Fruit fly (Drosophila melanogaster) whole organism, embryonic: Measurements from ENCODE around the gene retm.

Experiments used
- Aef1 ChIP-seq: fragments of 200-800 bp; sonication (Bioruptor generic); IDR thresholded peaks from 3 replicates; pipeline ENCODE4 v1.3.6; 2022; ENCODE audit warnings: missing biosample characterization, missing genetic modification characterization
- CG10147 ChIP-seq: fragments of 200-800 bp; sonication (Bioruptor generic); optimal IDR thresholded peaks from 2 replicates; lab custom pipeline; 2019; ENCODE audit warnings: missing biosample characterization, mild to moderate bottlenecking, missing genetic modification characterization, moderate library complexity
- CG12236 ChIP-seq: fragments of 200-800 bp; sonication (Bioruptor generic); optimal IDR thresholded peaks from 2 replicates; lab custom pipeline; 2016; ENCODE audit warnings: missing biosample characterization, missing genetic modification characterization
- CG14014 ChIP-seq: fragments of 200-800 bp; sonication (Bioruptor generic); IDR thresholded peaks from 2 replicates; pipeline ENCODE4 v1.3.6; 2022; ENCODE audit warnings: missing biosample characterization, missing genetic modification characterization
- CG15073 ChIP-seq: fragments of 200-800 bp; sonication (Bioruptor generic); optimal IDR thresholded peaks from 2 replicates; lab custom pipeline; 2016; ENCODE audit warnings: missing biosample characterization, missing genetic modification characterization
- CG16863 ChIP-seq: fragments of 200-800 bp; sonication (Bioruptor generic); optimal IDR thresholded peaks from 3 replicates; lab custom pipeline; 2016; ENCODE audit warnings: missing biosample characterization, missing genetic modification characterization
- CG1792 ChIP-seq: fragments of 200-800 bp; sonication (Bioruptor generic); optimal IDR thresholded peaks from 2 replicates; lab custom pipeline; 2016; ENCODE audit warnings: missing biosample characterization, missing genetic modification characterization
- CG2875 ChIP-seq: fragments of 200-800 bp; sonication (Bioruptor generic); optimal IDR thresholded peaks from 2 replicates; lab custom pipeline; 2017; ENCODE audit warnings: missing biosample characterization, mild to moderate bottlenecking, missing genetic modification characterization, missing genetic modification reagents
- CG6813 ChIP-seq: fragments of 200-800 bp; sonication (Bioruptor generic); optimal IDR thresholded peaks from 2 replicates; lab custom pipeline; 2017; ENCODE audit warnings: missing biosample characterization, missing genetic modification characterization, mild to moderate bottlenecking, moderate library complexity, missing genetic modification reagents
- CG7745 ChIP-seq: fragments of 200-800 bp; sonication (Bioruptor generic); optimal IDR thresholded peaks from 2 replicates; lab custom pipeline; 2018; ENCODE audit warnings: missing biosample characterization, mild to moderate bottlenecking, missing genetic modification characterization, moderate library complexity
- D19B ChIP-seq: fragments of 200-800 bp; sonication (Bioruptor generic); optimal IDR thresholded peaks from 2 replicates; lab custom pipeline; 2017; ENCODE audit warnings: missing biosample characterization, mild to moderate bottlenecking, missing genetic modification characterization
- Deaf1 ChIP-seq: fragments of 200-800 bp; optimal IDR thresholded peaks from 3 replicates; lab custom pipeline; 2019; ENCODE audit warnings: missing biosample characterization, mild to moderate bottlenecking, missing genetic modification characterization, moderate library complexity
- Dfd ChIP-seq, 2 experiments: fragments of >200 bp; optimal IDR thresholded peaks; 2 replicates each; lab custom pipeline; 2017; ENCODE audit warnings: missing biosample characterization in 2 of 2, missing genetic modification characterization in 2 of 2
- Doc2 ChIP-seq: fragments of 200-800 bp; sonication (Bioruptor generic); IDR thresholded peaks from 2 replicates; pipeline ENCODE4 v1.3.6; 2022; ENCODE audit warnings: missing biosample characterization, missing genetic modification characterization
- H15 ChIP-seq: fragments of 200-800 bp; sonication (Bioruptor generic); IDR thresholded peaks from 3 replicates; pipeline ENCODE4 v1.3.6; 2022; ENCODE audit warnings: missing biosample characterization, missing genetic modification characterization
- HLH54F ChIP-seq: fragments of 200-800 bp; sonication (Bioruptor generic); optimal IDR thresholded peaks from 3 replicates; lab custom pipeline; 2016; ENCODE audit warnings: missing biosample characterization, missing genetic modification characterization
- Hr51 ChIP-seq, 2 experiments: fragments of 200-800 bp; sonication (Bioruptor generic); optimal IDR thresholded peaks; 2 replicates in 1 of 2; 3 replicates in 1 of 2; lab custom pipeline; 2016 to 2018; ENCODE audit warnings: missing biosample characterization in 2 of 2, missing genetic modification characterization in 2 of 2, mild to moderate bottlenecking in 1 of 2, moderate library complexity in 1 of 2
- Med ChIP-seq: fragments of 200-800 bp; sonication (Bioruptor generic); peaks from one replicate; lab custom pipeline; 2016; ENCODE audit warnings: missing biosample characterization, missing genetic modification characterization, mild to moderate bottlenecking, inconsistent platforms, moderate library complexity
- NC2β ChIP-seq: fragments of 200-800 bp; sonication (Bioruptor generic); optimal IDR thresholded peaks from 2 replicates; lab custom pipeline; 2016; ENCODE audit warnings: missing biosample characterization, missing genetic modification characterization
- Optix ChIP-seq: fragments of 200-800 bp; sonication (Bioruptor generic); IDR thresholded peaks from 3 replicates; pipeline ENCODE4 v1.3.6; 2022; ENCODE audit warnings: missing biosample characterization, missing genetic modification characterization
- Rfx ChIP-seq: fragments of 200-800 bp; sonication (Bioruptor generic); IDR thresholded peaks from 2 replicates; pipeline ENCODE4 v1.3.6; 2022; ENCODE audit warnings: missing biosample characterization, missing genetic modification characterization
- Six4 ChIP-seq: fragments of 200-800 bp; sonication (Bioruptor generic); optimal IDR thresholded peaks from 2 replicates; lab custom pipeline; 2016; ENCODE audit warnings: missing biosample characterization, missing genetic modification characterization
- al ChIP-seq: fragments of 200-800 bp; sonication (Bioruptor generic); IDR thresholded peaks from 2 replicates; pipeline ENCODE4 v1.3.6; 2022; ENCODE audit warnings: missing biosample characterization, missing genetic modification characterization
- bowl ChIP-seq: fragments of 200-800 bp; sonication (Bioruptor generic); IDR thresholded peaks from 2 replicates; pipeline ENCODE4 v1.3.6; 2022; ENCODE audit warnings: missing biosample characterization, missing genetic modification characterization
- crol ChIP-seq: fragments of 200-800 bp; sonication (Bioruptor generic); IDR thresholded peaks from 2 replicates; pipeline ENCODE4 v1.3.6; 2022; ENCODE audit warnings: missing biosample characterization, missing genetic modification characterization
- crp ChIP-seq, 2 experiments: fragments of 200-800 bp; sonication (Bioruptor generic); optimal IDR thresholded peaks; 2 replicates in 1 of 2; 3 replicates in 1 of 2; lab custom pipeline; 2017; ENCODE audit warnings: missing biosample characterization in 2 of 2, missing genetic modification characterization in 2 of 2, mild to moderate bottlenecking in 1 of 2, moderate library complexity in 1 of 2
- danr ChIP-seq: fragments of 200-800 bp; sonication (Bioruptor generic); IDR thresholded peaks from 2 replicates; pipeline ENCODE4 v1.3.6; 2022; ENCODE audit warnings: missing biosample characterization, missing genetic modification characterization
- dimm ChIP-seq: fragments of 200-800 bp; sonication (Bioruptor generic); IDR thresholded peaks from 2 replicates; pipeline ENCODE4 v1.3.6; 2022; ENCODE audit warnings: missing biosample characterization, missing genetic modification characterization
- dmrt99B ChIP-seq: fragments of 200-800 bp; sonication (Bioruptor generic); optimal IDR thresholded peaks from 2 replicates; lab custom pipeline; 2018; ENCODE audit warnings: missing biosample characterization, mild to moderate bottlenecking, missing genetic modification characterization, moderate library complexity
- esg ChIP-seq: fragments of 200-800 bp; sonication (Bioruptor generic); conservative IDR thresholded peaks from 2 replicates; pipeline ENCODE4 v1.3.6; 2022; ENCODE audit warnings: missing biosample characterization, missing genetic modification characterization
- eve ChIP-seq, 2 experiments: fragments of >200 bp; optimal IDR thresholded peaks; 2 replicates each; lab custom pipeline; 2017; ENCODE audit warnings: missing biosample characterization in 2 of 2, missing genetic modification characterization in 2 of 2
- fd64A ChIP-seq: fragments of 200-800 bp; sonication (Bioruptor generic); optimal IDR thresholded peaks from 3 replicates; lab custom pipeline; 2018; ENCODE audit warnings: missing biosample characterization, mild to moderate bottlenecking, missing genetic modification characterization
- fd96Cb ChIP-seq: fragments of 200-800 bp; sonication (Bioruptor generic); optimal IDR thresholded peaks from 2 replicates; lab custom pipeline; 2018; ENCODE audit warnings: missing biosample characterization, mild to moderate bottlenecking, missing genetic modification characterization, moderate library complexity
- gce ChIP-seq: fragments of 200-800 bp; sonication (Bioruptor generic); IDR thresholded peaks from 3 replicates; pipeline ENCODE4 v1.3.6; 2022; ENCODE audit warnings: missing biosample characterization, missing genetic modification characterization
- klu ChIP-seq: fragments of 200-800 bp; sonication (Bioruptor generic); IDR thresholded peaks from 2 replicates; pipeline ENCODE4 v1.3.6; 2022; ENCODE audit warnings: missing biosample characterization, missing genetic modification characterization
- lov ChIP-seq, 2 experiments: fragments of 200-800 bp in 1 of 2; fragments of >200 bp in 1 of 2; sonication (Bioruptor generic) in 1 of 2; IDR thresholded peaks in 1 of 2; optimal IDR thresholded peaks in 1 of 2; 2 replicates in 1 of 2; 3 replicates in 1 of 2; pipeline versions ENCODE4 v1.3.6 to Lab custom; 2017 to 2022; ENCODE audit warnings: missing biosample characterization in 1 of 2, missing genetic modification characterization in 1 of 2
- p53 ChIP-seq: fragments of 200-800 bp; sonication (Bioruptor generic); optimal IDR thresholded peaks from 2 replicates; lab custom pipeline; 2016; ENCODE audit warnings: missing biosample characterization, missing genetic modification characterization
- pros ChIP-seq: fragments of 200-800 bp; sonication (Bioruptor generic); optimal IDR thresholded peaks from 3 replicates; lab custom pipeline; 2019; ENCODE audit warnings: missing biosample characterization, mild to moderate bottlenecking, missing genetic modification characterization, moderate library complexity
- repo ChIP-seq: fragments of 200-800 bp; sonication (Bioruptor generic); optimal IDR thresholded peaks from 2 replicates; lab custom pipeline; 2016; ENCODE audit warnings: missing biosample characterization, missing genetic modification characterization
- schlank ChIP-seq: fragments of 200-800 bp; sonication (Bioruptor generic); optimal IDR thresholded peaks from 2 replicates; lab custom pipeline; 2018; ENCODE audit warnings: missing biosample characterization, mild to moderate bottlenecking, missing genetic modification characterization
- sens-2 ChIP-seq: fragments of 200-800 bp; sonication (Bioruptor generic); IDR thresholded peaks from 2 replicates; pipeline ENCODE4 v1.3.6; 2022; ENCODE audit warnings: missing biosample characterization, missing genetic modification characterization
- slp2 ChIP-seq: fragments of 200-800 bp; sonication (Bioruptor generic); optimal IDR thresholded peaks from 2 replicates; lab custom pipeline; 2016; ENCODE audit warnings: missing biosample characterization, missing genetic modification characterization
- so ChIP-seq: fragments of 200-800 bp; sonication (Bioruptor generic); IDR thresholded peaks from 3 replicates; pipeline ENCODE4 v1.3.6; 2022; ENCODE audit warnings: missing biosample characterization, missing genetic modification characterization
- tio ChIP-seq: fragments of 200-800 bp; sonication (Bioruptor generic); optimal IDR thresholded peaks from 2 replicates; lab custom pipeline; 2017; ENCODE audit warnings: missing biosample characterization, missing genetic modification characterization, inconsistent platforms
- trh ChIP-seq: fragments of 200-800 bp; sonication (Bioruptor generic); optimal IDR thresholded peaks from 2 replicates; lab custom pipeline; 2016; ENCODE audit warnings: missing biosample characterization, missing genetic modification characterization
- ttk ChIP-seq: fragments of 200-800 bp; sonication (Bioruptor generic); IDR thresholded peaks from 2 replicates; pipeline ENCODE4 v2.1.2; 2022; ENCODE audit warnings: missing biosample characterization, missing genetic modification characterization
- unpg ChIP-seq: fragments of 200-800 bp; sonication (Bioruptor generic); optimal IDR thresholded peaks from 3 replicates; lab custom pipeline; 2018; ENCODE audit warnings: missing biosample characterization, mild to moderate bottlenecking, missing genetic modification characterization, moderate library complexity
- wek ChIP-seq: fragments of 200-800 bp; sonication (Bioruptor generic); optimal IDR thresholded peaks from 3 replicates; lab custom pipeline; 2018; ENCODE audit warnings: missing biosample characterization, mild to moderate bottlenecking, missing genetic modification characterization, moderate library complexity

retm gene

dm6 chr2L:6480212-6480994 is 24.7 kb upstream of the retm start, which contains the start of the genes Sec61alpha and Daxx (continued):
- TF ChIP-seq CG10147 (GFP tag; lab: Kevin White, UChicago) = peak; percentile 85
- TF ChIP-seq Rfx (GFP tag; lab: Robert Waterston, UW) = peak; percentile 93
- peak; percentile 69 for TF ChIP-seq D19B
- no peak for TF ChIP-seq Dfd (GFP tag; optimal IDR thresholded peaks at IDR 0.05; lab: Kevin White, UChicago)
- peak; percentile 86 for TF ChIP-seq esg (GFP tag; lab: Robert Waterston, UW)
- peak; percentile 84 for TF ChIP-seq Hr51 (GFP tag; optimal IDR thresholded peaks at IDR 0.05; lab: Kevin White, UChicago)
- peak in 1 of 2 experiments; percentile 65 for TF ChIP-seq crp (GFP tag; optimal IDR thresholded peaks at IDR 0.05; lab: Kevin White, UChicago)
- TF ChIP-seq CG1792 (GFP tag; lab: Kevin White, UChicago) = peak; percentile 71
- TF ChIP-seq fd96Cb (tag; lab: Kevin White, UChicago) = peak; percentile 77
- peak; percentile 62; the same call in 2 of the 3 replicates for TF ChIP-seq Optix (GFP tag; lab: Robert Waterston, UW)
- 0 out of 2 replicates have a peak, but pooled peaks have one; percentile 53 for TF ChIP-seq bowl (GFP tag; lab: Robert Waterston, UW)
- no peak for TF ChIP-seq lov (optimal IDR thresholded peaks at IDR 0.05; lab: Kevin White, UChicago)
- 0 out of 3 replicates have a peak, but pooled peaks have one; percentile 61 for TF ChIP-seq lov (GFP tag; IDR thresholded peaks at IDR 0.05; lab: Robert Waterston, UW)
- no peak for TF ChIP-seq pros (GFP tag; lab: Kevin White, UChicago)
- TF ChIP-seq CG14014 (GFP tag; lab: Robert Waterston, UW) = peak; percentile 86
- peak; percentile 82 for TF ChIP-seq Aef1
- peak; percentile 85 for TF ChIP-seq unpg (GFP tag; lab: Kevin White, UChicago)
- TF ChIP-seq dmrt99B = peak; percentile 76
- TF ChIP-seq al = peak; percentile 88
- peak; percentile 94 for TF ChIP-seq HLH54F (GFP tag; lab: Kevin White, UChicago)
- peak; percentile 86 for TF ChIP-seq slp2 (GFP tag; lab: Kevin White, UChicago)
- TF ChIP-seq so (GFP tag; lab: Robert Waterston, UW) = 0 out of 3 replicates have a peak, but pooled peaks have one; percentile 10
- peak; percentile 60; the same call in 2 of the 3 replicates for TF ChIP-seq H15 (GFP tag; lab: Robert Waterston, UW)
- no peak for TF ChIP-seq crol (GFP tag; lab: Robert Waterston, UW)
- TF ChIP-seq CG12236 (GFP tag; lab: Kevin White, UChicago) = peak; percentile 51
- peak; percentile 12 for TF ChIP-seq wek
- peak; percentile 75 for TF ChIP-seq NC2β (GFP tag; lab: Kevin White, UChicago)
- peak; percentile 65 for TF ChIP-seq trh (GFP tag; lab: Kevin White, UChicago)
- peak; percentile 89 for TF ChIP-seq CG16863 (GFP tag; lab: Kevin White, UChicago)
- no peak for TF ChIP-seq eve (GFP tag; optimal IDR thresholded peaks at IDR 0.05; lab: Kevin White, UChicago)
- peak; percentile 97 for TF ChIP-seq Deaf1 (tag; lab: Kevin White, UChicago)
- TF ChIP-seq CG15073 = peak; percentile 30
- TF ChIP-seq sens-2 (GFP tag; lab: Robert Waterston, UW) = peak; percentile 73
- TF ChIP-seq dimm = peak; percentile 72
- TF ChIP-seq repo (GFP tag; lab: Kevin White, UChicago) = peak; percentile 65
- peak; percentile 73; the same call in 1 of the 2 replicates for TF ChIP-seq ttk (GFP tag; lab: Robert Waterston, UW)
- peak; percentile 84 for TF ChIP-seq p53 (GFP tag; lab: Kevin White, UChicago)
- peak; percentile 63; the same call in 1 of the 2 replicates for TF ChIP-seq Doc2 (GFP tag; lab: Robert Waterston, UW)
- TF ChIP-seq klu (GFP tag; lab: Robert Waterston, UW) = peak; percentile 75; the same call in 1 of the 2 replicates
- TF ChIP-seq CG6813 = peak; percentile 32
- peak; percentile 66; the same call in 1 of the 2 replicates for TF ChIP-seq danr
- TF ChIP-seq fd64A = peak; percentile 21
- peak; percentile 19 for TF ChIP-seq CG2875
- TF ChIP-seq Med = peak; percentile 98
- TF ChIP-seq CG7745 (tag; lab: Kevin White, UChicago) = no peak
- peak; percentile 40 for TF ChIP-seq schlank (tag; lab: Kevin White, UChicago)
- peak; percentile 67 for TF ChIP-seq Six4 (GFP tag; lab: Kevin White, UChicago)
- TF ChIP-seq tio (GFP tag; lab: Kevin White, UChicago) = no peak
- TF ChIP-seq gce (GFP tag; lab: Robert Waterston, UW) = peak; percentile 50; the same call in 1 of the 3 replicates
